Comparison of ENCODE assay signal across 5 fruit fly cellular contexts in the genomic region with DNA sequence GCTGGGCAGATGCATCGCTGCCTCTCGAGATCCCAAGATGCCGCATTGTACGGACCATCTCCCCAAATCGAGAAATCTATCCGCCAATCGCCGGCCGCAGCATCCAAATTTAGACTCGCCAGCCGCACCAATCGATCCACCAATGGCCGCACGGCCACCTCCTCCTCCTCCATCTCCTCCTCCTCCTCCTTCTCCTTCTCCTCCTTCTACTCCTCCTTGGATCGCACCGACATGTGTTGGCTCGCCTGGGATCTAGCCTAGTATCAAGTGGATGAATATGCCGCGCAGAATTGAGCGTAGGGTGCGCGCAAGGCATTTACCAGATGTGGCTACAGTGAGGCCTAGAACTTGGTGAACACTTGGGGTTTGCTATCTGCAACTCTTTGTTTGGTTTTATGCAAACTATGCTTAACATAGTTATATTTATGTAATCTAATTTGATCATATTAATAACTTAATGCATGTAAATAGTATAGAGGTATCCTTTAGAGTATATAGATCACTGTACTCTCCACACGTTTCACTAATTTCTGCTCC.
TF ChIP-seq lines count a peak whose summit lies in the region.

A gene (minus strand): TSS at position 51 of the 537 bp plus-strand sequence.

- TF ChIP-seq CTCF in whole organism, embryonic (GFP tag; optimal IDR thresholded peaks at IDR 0.05; lab: Kevin White, UChicago), result peak; percentile 58

TF ChIP-seq in whole organism, adult, 20 proteins besides CTCF, POLR2A, EP300 and RAD21 (continues in another document):
- TF ChIP-seq toe (GFP tag; optimal IDR thresholded peaks at IDR 0.05; lab: Kevin White, UChicago) (no peak), CG12768 (GFP tag; optimal IDR thresholded peaks at IDR 0.05; lab: Kevin White, UChicago) (no peak), pad (GFP tag; optimal IDR thresholded peaks at IDR 0.05; lab: Kevin White, UChicago) (peak; percentile 15), CG7101 (tag; optimal IDR thresholded peaks at IDR 0.05; lab: Kevin White, UChicago) (peak; percentile 52), kay (GFP tag; lab: Kevin White, UChicago; ENCODE audit: borderline replicate concordance) (no peak), cic (GFP tag; optimal IDR thresholded peaks at IDR 0.05; lab: Kevin White, UChicago) (no peak), Crg-1 (GFP tag; optimal IDR thresholded peaks at IDR 0.05; lab: Kevin White, UChicago) (no peak), CG14711 (tag; optimal IDR thresholded peaks at IDR 0.05; lab: Kevin White, UChicago) (peak; percentile 49), CG11617 (GFP tag; optimal IDR thresholded peaks at IDR 0.05; lab: Kevin White, UChicago) (no peak), CG5204 (GFP tag; optimal IDR thresholded peaks at IDR 0.05; lab: Kevin White, UChicago) (no peak), cnc (optimal IDR thresholded peaks at IDR 0.05; lab: Kevin White, UChicago) (no peak), Hr96 (GFP tag; optimal IDR thresholded peaks at IDR 0.05; lab: Kevin White, UChicago) (no peak), CG33017 (tag; optimal IDR thresholded peaks at IDR 0.05; lab: Kevin White, UChicago) (no peak), tj (GFP tag; optimal IDR thresholded peaks at IDR 0.05; lab: Kevin White, UChicago) (no peak), bab1 (GFP tag; optimal IDR thresholded peaks at IDR 0.05; lab: Kevin White, UChicago) (peak; percentile 82), CG7045 (GFP tag; optimal IDR thresholded peaks at IDR 0.05; lab: Kevin White, UChicago) (no peak), Mnt (GFP tag; optimal IDR thresholded peaks at IDR 0.05; lab: Kevin White, UChicago) (no peak)

TF ChIP-seq in whole organism, embryonic, 481 proteins besides CTCF, POLR2A, EP300 and RAD21 (continues in another document):
- TF ChIP-seq grau (tag; optimal IDR thresholded peaks at IDR 0.05; lab: Kevin White, UChicago), result peak; percentile 100
- peak; percentile 92 for TF ChIP-seq rib (GFP tag; IDR thresholded peaks at IDR 0.05; lab: Robert Waterston, UW)
- TF ChIP-seq CG6254 (GFP tag; optimal IDR thresholded peaks at IDR 0.05; lab: Kevin White, UChicago), result peak; percentile 92
- peak; percentile 89 for TF ChIP-seq MBD-R2 (GFP tag; IDR thresholded peaks at IDR 0.05; lab: Robert Waterston, UW)
- TF ChIP-seq CG7987 (GFP tag; optimal IDR thresholded peaks at IDR 0.05; lab: Kevin White, UChicago), result peak; percentile 73
- peak; percentile 76; the same call in 1 of the 2 replicates for TF ChIP-seq CkIIα-i1 (GFP tag; IDR thresholded peaks at IDR 0.05; lab: Robert Waterston, UW)
- peak; percentile 79 for TF ChIP-seq slou (GFP tag; optimal IDR thresholded peaks at IDR 0.05; lab: Kevin White, UChicago)
- TF ChIP-seq Mad (GFP tag; optimal IDR thresholded peaks at IDR 0.05; lab: Kevin White, UChicago), result peak; percentile 79
- peak; percentile 10 for TF ChIP-seq sima (GFP tag; optimal IDR thresholded peaks at IDR 0.05; lab: Kevin White, UChicago)
- TF ChIP-seq Eip74EF (GFP tag; optimal IDR thresholded peaks at IDR 0.05; lab: Kevin White, UChicago), result peak in 1 of 2 experiments; percentile 88
- peak; percentile 70 for TF ChIP-seq Sry-β (GFP tag; optimal IDR thresholded peaks at IDR 0.05; lab: Kevin White, UChicago)
- TF ChIP-seq cg (GFP tag; optimal IDR thresholded peaks at IDR 0.05; lab: Kevin White, UChicago), result no peak
- TF ChIP-seq lab (GFP tag; optimal IDR thresholded peaks at IDR 0.05; lab: Kevin White, UChicago), result peak; percentile 94
- no peak for TF ChIP-seq Scr (GFP tag; IDR thresholded peaks at IDR 0.05; lab: Robert Waterston, UW; ENCODE audit: partially characterized antibody)
- TF ChIP-seq CG10959 (GFP tag; IDR thresholded peaks at IDR 0.05; lab: Robert Waterston, UW), result peak; percentile 99
- TF ChIP-seq CG1233 (GFP tag; optimal IDR thresholded peaks at IDR 0.05; lab: Kevin White, UChicago), result peak; percentile 93
- peak; percentile 98 for TF ChIP-seq ci (GFP tag; IDR thresholded peaks at IDR 0.05; lab: Robert Waterston, UW)

TF ChIP-seq in whole organism, prepupa, 60 proteins besides CTCF, POLR2A, EP300 and RAD21 (continues in another document):
- TF ChIP-seq Hr38 (GFP tag; optimal IDR thresholded peaks at IDR 0.05; lab: Kevin White, UChicago) (peak; percentile 22), dsx (GFP tag; optimal IDR thresholded peaks at IDR 0.05; lab: Kevin White, UChicago; ENCODE audit: poor library complexity, severe bottlenecking) (peak; percentile 90), CG11902 (GFP tag; optimal IDR thresholded peaks at IDR 0.05; lab: Kevin White, UChicago) (peak; percentile 80), CG6792 (GFP tag; optimal IDR thresholded peaks at IDR 0.05; lab: Kevin White, UChicago) (peak; percentile 85), CG10669 (GFP tag; optimal IDR thresholded peaks at IDR 0.05; lab: Kevin White, UChicago) (peak; percentile 91), spab (GFP tag; optimal IDR thresholded peaks at IDR 0.05; lab: Kevin White, UChicago) (peak; percentile 87), Gug (GFP tag; IDR thresholded peaks at IDR 0.05; lab: Robert Waterston, UW) (peak; percentile 92), CG8319 (GFP tag; optimal IDR thresholded peaks at IDR 0.05; lab: Kevin White, UChicago) (peak; percentile 78), achi (GFP tag; optimal IDR thresholded peaks at IDR 0.05; lab: Kevin White, UChicago) (peak; percentile 89), fkh (GFP tag; optimal IDR thresholded peaks at IDR 0.05; lab: Kevin White, UChicago) (peak; percentile 68), dac (GFP tag; optimal IDR thresholded peaks at IDR 0.05; lab: Kevin White, UChicago) (peak; percentile 71), CG6808 (GFP tag; optimal IDR thresholded peaks at IDR 0.05; lab: Kevin White, UChicago) (peak; percentile 91), CG3032 (tag; optimal IDR thresholded peaks at IDR 0.05; lab: Kevin White, UChicago) (peak; percentile 93), ss (GFP tag; optimal IDR thresholded peaks at IDR 0.05; lab: Kevin White, UChicago) (peak; percentile 90 to 92), CG8632 (GFP tag; optimal IDR thresholded peaks at IDR 0.05; lab: Kevin White, UChicago) (peak; percentile 83), CG1621 (tag; optimal IDR thresholded peaks at IDR 0.05; lab: Kevin White, UChicago) (peak; percentile 91), Sox14 (GFP tag; optimal IDR thresholded peaks at IDR 0.05; lab: Kevin White, UChicago) (peak; percentile 84)

TF ChIP-seq in whole organism, pupa, 21 proteins besides CTCF, POLR2A, EP300 and RAD21 (continues in another document):
- TF ChIP-seq gl (tag; optimal IDR thresholded peaks at IDR 0.05; lab: Kevin White, UChicago) (peak; percentile 86), CG10348 (GFP tag; IDR thresholded peaks at IDR 0.05; lab: Robert Waterston, UW) (peak; percentile 81), fd96Ca (GFP tag; IDR thresholded peaks at IDR 0.05; lab: Robert Waterston, UW) (peak; percentile 94), CG34367 (tag; optimal IDR thresholded peaks at IDR 0.05; lab: Kevin White, UChicago) (peak; percentile 93), Ets98B (GFP tag; IDR thresholded peaks at IDR 0.05; lab: Robert Waterston, UW) (peak; percentile 94), CG32121 (GFP tag; IDR thresholded peaks at IDR 0.05; lab: Robert Waterston, UW) (peak; percentile 90), CG14655 (GFP tag; optimal IDR thresholded peaks at IDR 0.05; lab: Kevin White, UChicago) (peak; percentile 92), Snoo (tag; optimal IDR thresholded peaks at IDR 0.05; lab: Kevin White, UChicago) (peak; percentile 72), CG15710 (tag; optimal IDR thresholded peaks at IDR 0.05; lab: Kevin White, UChicago) (peak; percentile 94), Pif1B (GFP tag; optimal IDR thresholded peaks at IDR 0.05; lab: Kevin White, UChicago) (peak; percentile 86), Pif1A (GFP tag; optimal IDR thresholded peaks at IDR 0.05; lab: Kevin White, UChicago) (peak; percentile 89), CG9948 (tag; optimal IDR thresholded peaks at IDR 0.05; lab: Kevin White, UChicago) (peak; percentile 93), CG8301 (tag; optimal IDR thresholded peaks at IDR 0.05; lab: Kevin White, UChicago) (peak; percentile 89), CG13204 (GFP tag; optimal IDR thresholded peaks at IDR 0.05; lab: Kevin White, UChicago) (peak; percentile 81), CG4496 (GFP tag; IDR thresholded peaks at IDR 0.05; lab: Robert Waterston, UW) (peak; percentile 97), CG17806 (tag; optimal IDR thresholded peaks at IDR 0.05; lab: Kevin White, UChicago) (peak; percentile 93), EcR (GFP tag; optimal IDR thresholded peaks at IDR 0.05; lab: Kevin White, UChicago) (no peak), CG8159 (tag; optimal IDR thresholded peaks at IDR 0.05; lab: Kevin White, UChicago) (peak; percentile 93), rn (GFP tag; IDR thresholded peaks at IDR 0.05; lab: Robert Waterston, UW) (peak; percentile 92)

TF ChIP-seq in whole organism, wandering third instar larva, 38 proteins besides CTCF, POLR2A, EP300 and RAD21 (continues in another document):
- TF ChIP-seq Dif (GFP tag; optimal IDR thresholded peaks at IDR 0.05; lab: Kevin White, UChicago; ENCODE audit: partially characterized antibody) (no peak), Hnf4 (GFP tag; optimal IDR thresholded peaks at IDR 0.05; lab: Kevin White, UChicago) (peak; percentile 71), lola (GFP tag; optimal IDR thresholded peaks at IDR 0.05; lab: Kevin White, UChicago) (no peak), Jra (GFP tag; optimal IDR thresholded peaks at IDR 0.05; lab: Kevin White, UChicago) (no peak), rgr (GFP tag; optimal IDR thresholded peaks at IDR 0.05; lab: Kevin White, UChicago) (peak; percentile 76), sage (GFP tag; optimal IDR thresholded peaks at IDR 0.05; lab: Kevin White, UChicago) (peak; percentile 43), dl (GFP tag; optimal IDR thresholded peaks at IDR 0.05; lab: Kevin White, UChicago; ENCODE audit: insufficient read depth in 1 of 2, partially characterized antibody in 2 of 2) (no peak), woc (GFP tag; optimal IDR thresholded peaks at IDR 0.05; lab: Kevin White, UChicago) (peak; percentile 26), GATAd (GFP tag; optimal IDR thresholded peaks at IDR 0.05; lab: Kevin White, UChicago) (no peak), Sp1 (GFP tag; optimal IDR thresholded peaks at IDR 0.05; lab: Kevin White, UChicago) (peak; percentile 66), Myc (optimal IDR thresholded peaks at IDR 0.05; lab: Kevin White, UChicago) (no peak), Rel (GFP tag; optimal IDR thresholded peaks at IDR 0.05; lab: Kevin White, UChicago) (no peak), Rel (tag; optimal IDR thresholded peaks at IDR 0.05; lab: Kevin White, UChicago) (peak; percentile 19), usp (GFP tag; optimal IDR thresholded peaks at IDR 0.05; lab: Kevin White, UChicago) (no peak), CG32264 (GFP tag; optimal IDR thresholded peaks at IDR 0.05; lab: Kevin White, UChicago) (no peak), dmrt93B (GFP tag; optimal IDR thresholded peaks at IDR 0.05; lab: Kevin White, UChicago) (peak; percentile 56), Hr83 (GFP tag; optimal IDR thresholded peaks at IDR 0.05; lab: Kevin White, UChicago; ENCODE audit: poor library complexity, severe bottlenecking) (no peak), psq (GFP tag; optimal IDR thresholded peaks at IDR 0.05; lab: Kevin White, UChicago) (peak; percentile 61), foxo (GFP tag; optimal IDR thresholded peaks at IDR 0.05; lab: Kevin White, UChicago) (peak in 1 of 2 experiments; percentile 81), ey (GFP tag; optimal IDR thresholded peaks at IDR 0.05; lab: Kevin White, UChicago) (peak; percentile 74), Abd-B (GFP tag; optimal IDR thresholded peaks at IDR 0.05; lab: Kevin White, UChicago) (no peak)
